Fruit fly (Drosophila melanogaster) whole organism, embryonic: Measurements from ENCODE around the gene Cpr73D.

Experiments
- Abd-B ChIP-seq: fragments of 200-800 bp; sonication (Bioruptor generic); optimal IDR thresholded peaks from 2 replicates; lab custom pipeline; 2018; ENCODE audit warnings: missing biosample characterization, mild to moderate bottlenecking, missing genetic modification characterization, moderate library complexity
- Adf1 ChIP-seq: fragments of 200-800 bp; sonication (Bioruptor generic); IDR thresholded peaks from 2 replicates; pipeline ENCODE4 v1.3.6; 2022; ENCODE audit warnings: missing biosample characterization, missing genetic modification characterization
- Awh ChIP-seq: fragments of 200-800 bp; sonication (Bioruptor generic); IDR thresholded peaks from 2 replicates; pipeline ENCODE4, ENCODE4 v1.3.6; 2022; ENCODE audit warnings: missing biosample characterization, missing genetic modification characterization
- CG10979 ChIP-seq: fragments of 200-800 bp; sonication (Bioruptor generic); optimal IDR thresholded peaks from 2 replicates; lab custom pipeline; 2018; ENCODE audit warnings: missing biosample characterization, mild to moderate bottlenecking, missing genetic modification characterization, moderate library complexity
- CG11093 ChIP-seq: fragments of 200-800 bp; sonication (Bioruptor generic); IDR thresholded peaks from 3 replicates; pipeline ENCODE4 v1.3.6; 2022; ENCODE audit warnings: missing biosample characterization, missing genetic modification characterization
- CG11723 ChIP-seq: fragments of 200-800 bp; sonication (Bioruptor generic); optimal IDR thresholded peaks from 2 replicates; lab custom pipeline; 2017; ENCODE audit warnings: missing biosample characterization, mild to moderate bottlenecking, missing genetic modification characterization
- CG12155 ChIP-seq: fragments of 200-800 bp; sonication (Bioruptor generic); optimal IDR thresholded peaks from 3 replicates; lab custom pipeline; 2016; ENCODE audit warnings: missing biosample characterization, missing genetic modification characterization
- CG13775 ChIP-seq: fragments of 200-800 bp; sonication (Bioruptor generic); optimal IDR thresholded peaks from 3 replicates; lab custom pipeline; 2017; ENCODE audit warnings: missing biosample characterization, mild to moderate bottlenecking, missing genetic modification characterization
- CG14014 ChIP-seq: fragments of 200-800 bp; sonication (Bioruptor generic); IDR thresholded peaks from 2 replicates; pipeline ENCODE4 v1.3.6; 2022; ENCODE audit warnings: missing biosample characterization, missing genetic modification characterization
- CG15479 ChIP-seq: fragments of 200-800 bp; sonication (Bioruptor generic); optimal IDR thresholded peaks from 3 replicates; lab custom pipeline; 2019; ENCODE audit warnings: missing biosample characterization, mild to moderate bottlenecking, missing genetic modification characterization, moderate library complexity
- CG1832 ChIP-seq: fragments of 200-800 bp; sonication (Bioruptor generic); optimal IDR thresholded peaks from 2 replicates; lab custom pipeline; 2017; ENCODE audit warnings: missing biosample characterization, mild to moderate bottlenecking, missing genetic modification characterization, inconsistent platforms
- CG18476 ChIP-seq: fragments of 200-800 bp; sonication (Bioruptor generic); optimal IDR thresholded peaks from 2 replicates; lab custom pipeline; 2016; ENCODE audit warnings: missing biosample characterization, mild to moderate bottlenecking, missing genetic modification characterization
- CG2889 ChIP-seq: fragments of 200-800 bp; sonication (Bioruptor generic); IDR thresholded peaks from 3 replicates; pipeline ENCODE4 v1.3.6; 2022; ENCODE audit warnings: missing biosample characterization, missing genetic modification characterization
- CG3838 ChIP-seq: fragments of 200-800 bp; sonication (Bioruptor generic); optimal IDR thresholded peaks from 3 replicates; lab custom pipeline; 2016; ENCODE audit warnings: missing biosample characterization, missing genetic modification characterization
- CG4404 ChIP-seq: fragments of 200-800 bp; sonication (Bioruptor generic); IDR thresholded peaks from 2 replicates; pipeline ENCODE4 v1.3.6; 2022; ENCODE audit warnings: missing biosample characterization, missing genetic modification characterization
- CG8765 ChIP-seq: fragments of 200-800 bp; sonication (Bioruptor generic); IDR thresholded peaks from 2 replicates; pipeline ENCODE4 v1.3.6; 2022; ENCODE audit warnings: missing biosample characterization, missing genetic modification characterization
- E2f1 ChIP-seq: fragments of 200-800 bp; sonication (Bioruptor generic); IDR thresholded peaks from 2 replicates; pipeline ENCODE4 v1.3.6; 2022; ENCODE audit warnings: missing biosample characterization, missing genetic modification characterization
- E2f2 ChIP-seq: fragments of 200-800 bp; sonication (Bioruptor generic); IDR thresholded peaks from 2 replicates; pipeline ENCODE4 v1.3.6; 2022; ENCODE audit warnings: missing biosample characterization, missing genetic modification characterization
- Ets97D ChIP-seq: fragments of 200-800 bp; sonication (Bioruptor generic); optimal IDR thresholded peaks from 3 replicates; lab custom pipeline; 2016; ENCODE audit warnings: missing biosample characterization, missing genetic modification characterization
- HLH4C ChIP-seq: fragments of 200-800 bp; sonication (Bioruptor generic); IDR thresholded peaks from 3 replicates; pipeline ENCODE4 v1.3.6; 2022; ENCODE audit warnings: missing biosample characterization, missing genetic modification characterization; ENCODE audit not compliant: partially characterized antibody
- Hmx ChIP-seq: fragments of 200-800 bp; sonication (Bioruptor generic); optimal IDR thresholded peaks from 2 replicates; lab custom pipeline; 2016; ENCODE audit warnings: missing biosample characterization, missing genetic modification characterization
- Hsf ChIP-seq: fragments of 200-800 bp; sonication (Bioruptor generic); optimal IDR thresholded peaks from 3 replicates; lab custom pipeline; 2016; ENCODE audit warnings: missing biosample characterization, missing genetic modification characterization
- Oli ChIP-seq: fragments of 200-800 bp; sonication (Bioruptor generic); optimal IDR thresholded peaks from 2 replicates; lab custom pipeline; 2018; ENCODE audit warnings: missing biosample characterization, mild to moderate bottlenecking, missing genetic modification characterization, moderate library complexity
- PHDP ChIP-seq: fragments of 200-800 bp; sonication (Bioruptor generic); optimal IDR thresholded peaks from 3 replicates; lab custom pipeline; 2018; ENCODE audit warnings: missing biosample characterization, mild to moderate bottlenecking, missing genetic modification characterization, moderate library complexity
- Pdp1 ChIP-seq, 2 experiments: fragments of 200-800 bp; sonication (Bioruptor generic); optimal IDR thresholded peaks; 3 replicates each; lab custom pipeline; 2016; ENCODE audit warnings: missing biosample characterization in 2 of 2, missing genetic modification characterization in 2 of 2, mild to moderate bottlenecking in 1 of 2, moderate library complexity in 1 of 2
- TFAM ChIP-seq: fragments of 200-800 bp; sonication (Bioruptor generic); optimal IDR thresholded peaks from 2 replicates; lab custom pipeline; 2017; ENCODE audit warnings: missing biosample characterization, missing genetic modification characterization, inconsistent platforms
- Taf1 ChIP-seq: fragments of 200-800 bp; sonication (Bioruptor generic); IDR thresholded peaks from 2 replicates; pipeline ENCODE4 v1.3.6; 2022; ENCODE audit warnings: missing biosample characterization, missing genetic modification characterization
- Trl ChIP-seq, 3 experiments: fragments of >200 bp in 2 of 3; fragments of 200-800 bp in 1 of 3; sonication (Bioruptor generic) in 1 of 3; optimal IDR thresholded peaks; 2 replicates in 1 of 3; 3 replicates in 2 of 3; lab custom pipeline; 2016 to 2017; ENCODE audit warnings: missing biosample characterization in 1 of 3, missing genetic modification characterization in 1 of 3
- Vsx1 ChIP-seq: fragments of 200-800 bp; sonication (Bioruptor generic); optimal IDR thresholded peaks from 2 replicates; lab custom pipeline; 2017; ENCODE audit warnings: missing biosample characterization, mild to moderate bottlenecking, missing genetic modification characterization, missing genetic modification reagents
- aop ChIP-seq: fragments of 200-800 bp; sonication (Bioruptor generic); IDR thresholded peaks from 2 replicates; pipeline ENCODE4 v1.3.6; 2022; ENCODE audit warnings: missing biosample characterization, missing genetic modification characterization
- bbx ChIP-seq: fragments of 200-800 bp; sonication (Bioruptor generic); IDR thresholded peaks from 2 replicates; pipeline ENCODE4 v1.3.6; 2022; ENCODE audit warnings: missing biosample characterization, missing genetic modification characterization; ENCODE audit not compliant: partially characterized antibody
- gcm ChIP-seq: fragments of 200-800 bp; sonication (Bioruptor generic); optimal IDR thresholded peaks from 2 replicates; lab custom pipeline; 2019; ENCODE audit warnings: missing biosample characterization, mild to moderate bottlenecking, missing genetic modification characterization, moderate library complexity
- grn ChIP-seq: fragments of 200-800 bp; sonication (Bioruptor generic); optimal IDR thresholded peaks from 3 replicates; lab custom pipeline; 2017; ENCODE audit warnings: missing biosample characterization, missing genetic modification characterization
- gsb ChIP-seq: fragments of 200-800 bp; sonication (Bioruptor generic); IDR thresholded peaks from 2 replicates; pipeline ENCODE4 v1.3.6; 2022; ENCODE audit warnings: missing biosample characterization, missing genetic modification characterization
- inv ChIP-seq: fragments of 200-800 bp; sonication (Bioruptor generic); IDR thresholded peaks from 2 replicates; pipeline ENCODE4 v1.3.6; 2022; ENCODE audit warnings: missing biosample characterization, missing genetic modification characterization; ENCODE audit not compliant: partially characterized antibody
- ken ChIP-seq: fragments of 200-800 bp; sonication (Bioruptor generic); IDR thresholded peaks from 3 replicates; pipeline ENCODE4 v1.3.6; 2022; ENCODE audit warnings: missing biosample characterization, missing genetic modification characterization
- lmd ChIP-seq: fragments of 200-800 bp; sonication (Bioruptor generic); IDR thresholded peaks from 2 replicates; pipeline ENCODE4 v1.3.6; 2022; ENCODE audit warnings: missing biosample characterization, missing genetic modification characterization
- maf-S ChIP-seq: fragments of 200-800 bp; sonication (Bioruptor generic); optimal IDR thresholded peaks from 2 replicates; lab custom pipeline; 2016; ENCODE audit warnings: missing biosample characterization, missing genetic modification characterization
- mam ChIP-seq: fragments of 200-800 bp; sonication (Bioruptor generic); optimal IDR thresholded peaks from 3 replicates; lab custom pipeline; 2016; ENCODE audit warnings: missing biosample characterization, missing genetic modification characterization
- nerfin-2 ChIP-seq: fragments of 200-800 bp; sonication (Bioruptor generic); IDR thresholded peaks from 2 replicates; pipeline ENCODE4 v1.3.6; 2022; ENCODE audit warnings: missing biosample characterization, missing genetic modification characterization; ENCODE audit not compliant: partially characterized antibody
- rib ChIP-seq: fragments of 200-800 bp; sonication (Bioruptor generic); IDR thresholded peaks from 2 replicates; pipeline ENCODE4 v1.3.6; 2022; ENCODE audit warnings: missing biosample characterization, missing genetic modification characterization
- seq ChIP-seq: fragments of 200-800 bp; sonication (Bioruptor generic); IDR thresholded peaks from 2 replicates; pipeline ENCODE4 v1.3.6; 2022; ENCODE audit warnings: missing biosample characterization, missing genetic modification characterization
- sob ChIP-seq: fragments of 200-800 bp; sonication (Bioruptor generic); IDR thresholded peaks from 2 replicates; pipeline ENCODE4 v1.3.6; 2022; ENCODE audit warnings: missing biosample characterization, missing genetic modification characterization
- sr ChIP-seq: fragments of 200-800 bp; sonication (Bioruptor generic); IDR thresholded peaks from 3 replicates; pipeline ENCODE4 v1.3.6; 2022; ENCODE audit warnings: missing biosample characterization, missing genetic modification characterization
- stc ChIP-seq: fragments of 200-800 bp; sonication (Bioruptor generic); IDR thresholded peaks from 2 replicates; pipeline ENCODE4 v1.3.6; 2022; ENCODE audit warnings: missing biosample characterization, missing genetic modification characterization
- sug ChIP-seq: fragments of 200-800 bp; optimal IDR thresholded peaks from 2 replicates; lab custom pipeline; 2019; ENCODE audit warnings: missing biosample characterization, mild to moderate bottlenecking, missing genetic modification characterization, moderate library complexity
- tap ChIP-seq: fragments of 200-800 bp; optimal IDR thresholded peaks from 3 replicates; lab custom pipeline; 2019; ENCODE audit warnings: missing biosample characterization, mild to moderate bottlenecking, missing genetic modification characterization, moderate library complexity
- unc-4 ChIP-seq: fragments of 200-800 bp; sonication (Bioruptor generic); IDR thresholded peaks from 2 replicates; pipeline ENCODE4 v1.3.6; 2022; ENCODE audit warnings: missing biosample characterization, missing genetic modification characterization; ENCODE audit not compliant: partially characterized antibody
- wor ChIP-seq: fragments of 200-800 bp; sonication (Bioruptor generic); IDR thresholded peaks from 2 replicates; pipeline ENCODE4 v1.3.6; 2022; ENCODE audit warnings: missing biosample characterization, missing genetic modification characterization

Gene Cpr73D

dm6 chr3L:16956768-16957533 is 538 bp downstream of the Cpr73D start:
- TF ChIP-seq HLH4C (no peak), Trl (optimal IDR thresholded peaks at IDR 0.05; lab: Kevin White, UChicago) (peak in 1 of 2 experiments; percentile 16), Trl (GFP tag; optimal IDR thresholded peaks at IDR 0.05; lab: Kevin White, UChicago) (no peak), Oli (tag; lab: Kevin White, UChicago) (peak; percentile 73), seq (GFP tag; lab: Robert Waterston, UW) (peak; percentile 67), gcm (GFP tag; lab: Kevin White, UChicago) (peak; percentile 15), CG10979 (tag; lab: Kevin White, UChicago) (peak; percentile 60), Pdp1 (GFP tag; optimal IDR thresholded peaks at IDR 0.05; lab: Kevin White, UChicago) (peak; percentile 24 to 38), lmd (GFP tag; lab: Robert Waterston, UW) (peak; percentile 74), CG13775 (peak; percentile 56), Hsf (GFP tag; lab: Kevin White, UChicago) (peak; percentile 66), sr (GFP tag; lab: Robert Waterston, UW) (peak; percentile 85), Taf1 (GFP tag; lab: Robert Waterston, UW) (peak; percentile 48), bbx (GFP tag; lab: Robert Waterston, UW) (peak; percentile 18; the same call in 1 of the 2 replicates), grn (GFP tag; lab: Kevin White, UChicago) (peak; percentile 72), aop (no peak), tap (tag; lab: Kevin White, UChicago) (peak; percentile 75), CG11723 (GFP tag; lab: Kevin White, UChicago) (no peak), mam (GFP tag; lab: Kevin White, UChicago) (peak; percentile 62), CG14014 (GFP tag; lab: Robert Waterston, UW) (peak; percentile 75), wor (GFP tag; lab: Robert Waterston, UW) (peak; percentile 51; the same call in 1 of the 2 replicates), E2f1 (GFP tag; lab: Robert Waterston, UW) (peak; percentile 72), Ets97D (no peak), sob (peak; percentile 77), maf-S (GFP tag; lab: Kevin White, UChicago) (no peak), CG3838 (peak; percentile 18), E2f2 (GFP tag; lab: Robert Waterston, UW) (peak; percentile 40; the same call in 1 of the 2 replicates), PHDP (tag; lab: Kevin White, UChicago) (peak; percentile 85), CG8765 (GFP tag; lab: Robert Waterston, UW) (no peak), nerfin-2 (GFP tag; lab: Robert Waterston, UW) (no peak), CG12155 (peak; percentile 52), Abd-B (GFP tag; lab: Kevin White, UChicago) (peak; percentile 72), Vsx1 (GFP tag; lab: Kevin White, UChicago) (no peak), ken (GFP tag; lab: Robert Waterston, UW) (peak; percentile 21; the same call in 1 of the 3 replicates), CG11093 (GFP tag; lab: Robert Waterston, UW) (peak; percentile 45; the same call in 1 of the 3 replicates), CG4404 (GFP tag; lab: Robert Waterston, UW) (no peak), rib (GFP tag; lab: Robert Waterston, UW) (peak; percentile 72), CG18476 (GFP tag; lab: Kevin White, UChicago) (peak; percentile 67), Adf1 (GFP tag; lab: Robert Waterston, UW) (peak; percentile 32), Hmx (GFP tag; lab: Kevin White, UChicago) (no peak), inv (GFP tag; lab: Robert Waterston, UW) (no peak), TFAM (GFP tag; lab: Kevin White, UChicago) (no peak), Awh (peak; percentile 69; the same call in 1 of the 2 replicates), CG15479 (GFP tag; lab: Kevin White, UChicago) (peak; percentile 93), CG1832 (GFP tag; lab: Kevin White, UChicago) (no peak), gsb (GFP tag; lab: Robert Waterston, UW) (no peak; the same call in 1 of the 2 replicates), CG2889 (GFP tag; lab: Robert Waterston, UW) (0 out of 3 replicates have a peak, but pooled peaks have one; percentile 37), stc (GFP tag; lab: Robert Waterston, UW) (peak; percentile 74), unc-4 (GFP tag; lab: Robert Waterston, UW) (no peak), sug (tag; lab: Kevin White, UChicago) (peak; percentile 59)
